Worm (Caenorhabditis elegans) whole organism, mixed stage, embryonic: ENCODE measurements around the gene Y51H7BR.4.

Experiments used
- ceh-39 ChIP-seq: fragments of 150-350 bp; optimal IDR thresholded peaks from 2 replicates; lab custom pipeline; 2014; ENCODE audit warnings: missing biosample characterization, missing genetic modification characterization
- nhr-12 ChIP-seq: fragments of 150-350 bp; optimal IDR thresholded peaks from 2 replicates; lab custom pipeline; 2014; ENCODE audit warnings: missing biosample characterization, missing genetic modification characterization
- snpc-4 ChIP-seq: fragments of 150-350 bp; optimal IDR thresholded peaks from 2 replicates; lab custom pipeline; 2014; ENCODE audit warnings: missing biosample characterization, missing genetic modification characterization
- unc-62 ChIP-seq: fragments of 150-350 bp; optimal IDR thresholded peaks from 2 replicates; lab custom pipeline; 2014; ENCODE audit warnings: missing biosample characterization, missing genetic modification reagents, missing genetic modification characterization

ce11 chrII:1568214-1568613 lies 39.1 kb downstream of the Y51H7BR.4 start, which contains the start of gene fbxb-49:
- no peak for TF ChIP-seq ceh-39 (tag; lab: Kevin White, UChicago)
- no peak for TF ChIP-seq snpc-4 (tag; lab: Kevin White, UChicago)
- TF ChIP-seq unc-62 (GFP tag; lab: Kevin White, UChicago) = no peak
- no peak for TF ChIP-seq nhr-12
